Fruit fly (Drosophila melanogaster) whole organism, embryonic: ENCODE measurements around the gene CG5805.

ENCODE experiments used
- BtbVII ChIP-seq: fragments of 200-800 bp; sonication (Bioruptor generic); optimal IDR thresholded peaks from 3 replicates; lab custom pipeline; 2017; ENCODE audit warnings: missing biosample characterization, mild to moderate bottlenecking, missing genetic modification characterization
- Bteb2 ChIP-seq: fragments of 200-800 bp; sonication (Bioruptor generic); optimal IDR thresholded peaks from 2 replicates; lab custom pipeline; 2016; ENCODE audit warnings: missing biosample characterization, missing genetic modification characterization
- CG10979 ChIP-seq: fragments of 200-800 bp; sonication (Bioruptor generic); optimal IDR thresholded peaks from 2 replicates; lab custom pipeline; 2018; ENCODE audit warnings: missing biosample characterization, mild to moderate bottlenecking, missing genetic modification characterization, moderate library complexity
- CG11456 ChIP-seq: fragments of 200-800 bp; sonication (Bioruptor generic); IDR thresholded peaks from 3 replicates; pipeline ENCODE4 v1.3.6; 2022; ENCODE audit warnings: missing biosample characterization, missing genetic modification characterization
- CG11504 ChIP-seq: fragments of 200-800 bp; sonication (Bioruptor generic); optimal IDR thresholded peaks from 3 replicates; lab custom pipeline; 2019; ENCODE audit warnings: missing biosample characterization, mild to moderate bottlenecking, missing genetic modification characterization, moderate library complexity
- CG11695 ChIP-seq: fragments of 200-800 bp; sonication (Bioruptor generic); IDR thresholded peaks from 3 replicates; pipeline ENCODE4 v1.3.6; 2022; ENCODE audit warnings: missing biosample characterization, missing genetic modification characterization
- CG13624 ChIP-seq: fragments of 200-800 bp; sonication (Bioruptor generic); optimal IDR thresholded peaks from 2 replicates; lab custom pipeline; 2016; ENCODE audit warnings: missing biosample characterization, missing genetic modification characterization
- CG14014 ChIP-seq: fragments of 200-800 bp; sonication (Bioruptor generic); IDR thresholded peaks from 2 replicates; pipeline ENCODE4 v1.3.6; 2022; ENCODE audit warnings: missing biosample characterization, missing genetic modification characterization
- CG14050 ChIP-seq: fragments of 200-800 bp; sonication (Bioruptor generic); IDR thresholded peaks from 3 replicates; pipeline ENCODE4 v1.3.6; 2022; ENCODE audit warnings: missing biosample characterization, missing genetic modification characterization
- CG14710 ChIP-seq: fragments of 200-800 bp; sonication (Bioruptor generic); optimal IDR thresholded peaks from 3 replicates; lab custom pipeline; 2019; ENCODE audit warnings: missing biosample characterization, mild to moderate bottlenecking, missing genetic modification characterization, moderate library complexity
- CG15269 ChIP-seq: fragments of 200-800 bp; sonication (Bioruptor generic); optimal IDR thresholded peaks from 2 replicates; lab custom pipeline; 2018; ENCODE audit warnings: missing biosample characterization, mild to moderate bottlenecking, missing genetic modification characterization, moderate library complexity
- CG16779 ChIP-seq: fragments of 200-800 bp; sonication (Bioruptor generic); IDR thresholded peaks from 2 replicates; pipeline ENCODE4 v1.3.6; 2022; ENCODE audit warnings: missing biosample characterization, missing genetic modification characterization
- CG17829 ChIP-seq: fragments of 200-800 bp; optimal IDR thresholded peaks from 2 replicates; lab custom pipeline; 2019; ENCODE audit warnings: missing biosample characterization, mild to moderate bottlenecking, missing genetic modification characterization, moderate library complexity
- CG17912 ChIP-seq: fragments of 200-800 bp; sonication (Bioruptor generic); optimal IDR thresholded peaks from 2 replicates; lab custom pipeline; 2018; ENCODE audit warnings: missing biosample characterization, mild to moderate bottlenecking, missing genetic modification characterization
- CG18476 ChIP-seq: fragments of 200-800 bp; sonication (Bioruptor generic); optimal IDR thresholded peaks from 2 replicates; lab custom pipeline; 2016; ENCODE audit warnings: missing biosample characterization, mild to moderate bottlenecking, missing genetic modification characterization
- CG18764 ChIP-seq: fragments of 200-800 bp; sonication (Bioruptor generic); optimal IDR thresholded peaks from 3 replicates; lab custom pipeline; 2016; ENCODE audit warnings: missing biosample characterization, missing genetic modification characterization
- CG2116 ChIP-seq: fragments of 200-800 bp; sonication (Bioruptor generic); optimal IDR thresholded peaks from 3 replicates; lab custom pipeline; 2018; ENCODE audit warnings: missing biosample characterization, mild to moderate bottlenecking, missing genetic modification characterization
- CG30403 ChIP-seq: fragments of 200-800 bp; sonication (Bioruptor generic); optimal IDR thresholded peaks from 3 replicates; lab custom pipeline; 2016; ENCODE audit warnings: missing biosample characterization, missing genetic modification characterization
- CG3065 ChIP-seq: fragments of 200-800 bp; sonication (Bioruptor generic); optimal IDR thresholded peaks from 2 replicates; lab custom pipeline; 2016; ENCODE audit warnings: missing biosample characterization, missing genetic modification characterization
- CG3163 ChIP-seq: fragments of 200-800 bp; sonication (Bioruptor generic); optimal IDR thresholded peaks from 3 replicates; lab custom pipeline; 2016; ENCODE audit warnings: missing biosample characterization, missing genetic modification characterization
- CG4360 ChIP-seq: fragments of 200-800 bp; sonication (Bioruptor generic); IDR thresholded peaks from 2 replicates; pipeline ENCODE4 v1.3.6; 2022; ENCODE audit warnings: missing biosample characterization, missing genetic modification characterization
- CG6854 ChIP-seq: fragments of 200-800 bp; sonication (Bioruptor generic); optimal IDR thresholded peaks from 3 replicates; lab custom pipeline; 2017; ENCODE audit warnings: missing biosample characterization, mild to moderate bottlenecking, missing genetic modification characterization
- CG7786 ChIP-seq: fragments of 200-800 bp; sonication (Bioruptor generic); optimal IDR thresholded peaks from 2 replicates; lab custom pipeline; 2016; ENCODE audit warnings: missing biosample characterization, missing genetic modification characterization
- CG7963 ChIP-seq: fragments of 200-800 bp; sonication (Bioruptor generic); IDR thresholded peaks from 3 replicates; pipeline ENCODE4 v1.3.6; 2022; ENCODE audit warnings: missing biosample characterization, missing genetic modification characterization; ENCODE audit not compliant: partially characterized antibody
- Camta ChIP-seq: fragments of 200-800 bp; sonication (Bioruptor generic); optimal IDR thresholded peaks from 2 replicates; lab custom pipeline; 2016; ENCODE audit warnings: missing biosample characterization, missing genetic modification characterization
- Drgx ChIP-seq: fragments of 200-800 bp; sonication (Bioruptor generic); IDR thresholded peaks from 2 replicates; pipeline ENCODE4 v1.3.6; 2022; ENCODE audit warnings: missing biosample characterization, missing genetic modification characterization
- ERR ChIP-seq: fragments of 200-800 bp; sonication (Bioruptor generic); optimal IDR thresholded peaks from 2 replicates; lab custom pipeline; 2016; ENCODE audit warnings: missing biosample characterization, missing genetic modification characterization
- Fer2 ChIP-seq: fragments of 200-800 bp; sonication (Bioruptor generic); optimal IDR thresholded peaks from 2 replicates; lab custom pipeline; 2018; ENCODE audit warnings: missing biosample characterization, mild to moderate bottlenecking, missing genetic modification characterization, moderate library complexity
- HLH54F ChIP-seq: fragments of 200-800 bp; sonication (Bioruptor generic); optimal IDR thresholded peaks from 3 replicates; lab custom pipeline; 2016; ENCODE audit warnings: missing biosample characterization, missing genetic modification characterization
- HmgZ ChIP-seq: fragments of 200-800 bp; sonication (Bioruptor generic); optimal IDR thresholded peaks from 2 replicates; lab custom pipeline; 2018; ENCODE audit warnings: missing biosample characterization, mild to moderate bottlenecking, missing genetic modification characterization
- MESR4 ChIP-seq: fragments of 200-800 bp; sonication (Bioruptor generic); optimal IDR thresholded peaks from 2 replicates; lab custom pipeline; 2018; ENCODE audit warnings: missing biosample characterization, mild to moderate bottlenecking, missing genetic modification characterization, moderate library complexity
- Nf-YC ChIP-seq: fragments of 200-800 bp; optimal IDR thresholded peaks from 3 replicates; lab custom pipeline; 2019; ENCODE audit warnings: missing biosample characterization, mild to moderate bottlenecking, missing genetic modification characterization, moderate library complexity
- NfI ChIP-seq: fragments of 200-800 bp; sonication (Bioruptor generic); optimal IDR thresholded peaks from 3 replicates; lab custom pipeline; 2018; ENCODE audit warnings: missing biosample characterization, mild to moderate bottlenecking, missing genetic modification characterization, moderate library complexity
- Poxn ChIP-seq: fragments of 200-800 bp; sonication (Bioruptor generic); IDR thresholded peaks from 2 replicates; pipeline ENCODE4 v1.3.6; 2022; ENCODE audit warnings: missing biosample characterization, missing genetic modification characterization
- Ptx1 ChIP-seq: fragments of 200-800 bp; sonication (Bioruptor generic); IDR thresholded peaks from 2 replicates; pipeline ENCODE4 v1.3.6; 2022; ENCODE audit warnings: missing biosample characterization, missing genetic modification characterization
- Side ChIP-seq: fragments of 200-800 bp; sonication (Bioruptor generic); optimal IDR thresholded peaks from 2 replicates; lab custom pipeline; 2016; ENCODE audit warnings: missing biosample characterization, missing genetic modification characterization
- Stat92E ChIP-seq, 3 experiments: fragments of >200 bp in 2 of 3; fragments of 200-800 bp in 1 of 3; sonication (Bioruptor generic) in 1 of 3; optimal IDR thresholded peaks; 2 replicates each; lab custom pipeline; 2017 to 2019; ENCODE audit warnings: missing biosample characterization in 3 of 3, missing genetic modification characterization in 3 of 3, mild to moderate bottlenecking in 1 of 3, moderate library complexity in 1 of 3
- az2 ChIP-seq: fragments of 200-800 bp; sonication (Bioruptor generic); optimal IDR thresholded peaks from 3 replicates; lab custom pipeline; 2016; ENCODE audit warnings: missing biosample characterization, missing genetic modification characterization
- chinmo ChIP-seq: fragments of 200-800 bp; sonication (Bioruptor generic); IDR thresholded peaks from 4 replicates; pipeline ENCODE4 v1.3.6; 2022; ENCODE audit warnings: missing biosample characterization, missing genetic modification characterization; ENCODE audit not compliant: partially characterized antibody
- crc ChIP-seq: fragments of 200-800 bp; sonication (Bioruptor generic); optimal IDR thresholded peaks from 2 replicates; lab custom pipeline; 2016; ENCODE audit warnings: missing biosample characterization, missing genetic modification characterization
- croc ChIP-seq: fragments of 200-800 bp; sonication (Bioruptor generic); conservative IDR thresholded peaks from 3 replicates; pipeline ENCODE4 v1.3.6; 2022; ENCODE audit warnings: missing biosample characterization, missing genetic modification characterization
- ham ChIP-seq: fragments of 200-800 bp; sonication (Bioruptor generic); IDR thresholded peaks from 2 replicates; pipeline ENCODE4 v1.3.6; 2022; ENCODE audit warnings: missing biosample characterization, missing genetic modification characterization
- hb ChIP-seq: fragments of 200-800 bp; sonication (Bioruptor generic); IDR thresholded peaks from 3 replicates; pipeline ENCODE4 v1.3.6; 2022; ENCODE audit warnings: missing biosample characterization, missing genetic modification characterization; ENCODE audit not compliant: partially characterized antibody
- hth ChIP-seq: fragments of >200 bp; optimal IDR thresholded peaks from 2 replicates; lab custom pipeline; 2017; ENCODE audit warnings: inconsistent platforms
- mld ChIP-seq: fragments of 200-800 bp; sonication (Bioruptor generic); IDR thresholded peaks from 3 replicates; pipeline ENCODE4 v1.3.6; 2022; ENCODE audit warnings: missing biosample characterization, missing genetic modification characterization; ENCODE audit not compliant: partially characterized antibody
- pb ChIP-seq: fragments of 200-800 bp; sonication (Bioruptor generic); optimal IDR thresholded peaks from 3 replicates; lab custom pipeline; 2016; ENCODE audit warnings: missing biosample characterization, missing genetic modification characterization
- psq ChIP-seq: fragments of 200-800 bp; sonication (Bioruptor generic); optimal IDR thresholded peaks from 2 replicates; lab custom pipeline; 2017; ENCODE audit warnings: missing biosample characterization, missing genetic modification characterization
- sens-2 ChIP-seq: fragments of 200-800 bp; sonication (Bioruptor generic); IDR thresholded peaks from 2 replicates; pipeline ENCODE4 v1.3.6; 2022; ENCODE audit warnings: missing biosample characterization, missing genetic modification characterization
- sima ChIP-seq: fragments of 200-800 bp; sonication (Bioruptor generic); optimal IDR thresholded peaks from 2 replicates; lab custom pipeline; 2016; ENCODE audit warnings: missing biosample characterization, missing genetic modification characterization
- stc ChIP-seq: fragments of 200-800 bp; sonication (Bioruptor generic); IDR thresholded peaks from 2 replicates; pipeline ENCODE4 v1.3.6; 2022; ENCODE audit warnings: missing biosample characterization, missing genetic modification characterization
- tgo ChIP-seq: fragments of 200-800 bp; sonication (Bioruptor generic); IDR thresholded peaks from 3 replicates; pipeline ENCODE4 v1.3.6; 2022; ENCODE audit warnings: missing biosample characterization, missing genetic modification characterization
- zen2 ChIP-seq: fragments of 200-800 bp; sonication (Bioruptor generic); IDR thresholded peaks from 3 replicates; pipeline ENCODE4 v1.3.6; 2022; ENCODE audit warnings: missing biosample characterization, missing genetic modification characterization; ENCODE audit not compliant: partially characterized antibody

CG5805 gene

DNA sequence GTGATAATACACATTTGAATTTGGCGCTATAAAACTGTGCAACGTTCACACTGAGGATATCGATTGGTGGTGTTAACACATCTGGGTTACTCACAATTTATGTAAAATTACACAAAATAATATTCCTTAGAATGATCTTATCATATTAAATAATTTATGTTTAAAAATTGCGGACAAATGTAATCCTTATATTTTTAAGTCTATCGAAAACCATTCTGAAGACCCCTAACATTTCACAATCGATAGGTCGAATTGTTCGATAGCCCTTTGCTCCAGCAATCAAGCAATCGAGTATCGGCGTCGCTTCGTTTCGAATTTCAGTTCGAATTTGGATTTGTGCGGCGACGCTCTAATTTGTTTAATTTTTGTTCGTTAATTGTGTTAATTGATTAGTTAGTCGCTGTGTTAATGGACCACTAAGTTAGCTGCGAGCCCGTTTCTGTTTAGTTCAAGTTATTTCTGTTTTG, 33.6 kb downstream of the CG5805 start, which contains the start of gene asp (continued):
- no peak for TF ChIP-seq ham (GFP tag; lab: Robert Waterston, UW)
- TF ChIP-seq CG4360 (GFP tag; lab: Robert Waterston, UW): no peak
- no peak for TF ChIP-seq sens-2
- TF ChIP-seq ERR (GFP tag; lab: Kevin White, UChicago): no peak
- peak; percentile 92 for TF ChIP-seq CG2116 (GFP tag; lab: Kevin White, UChicago)
- no peak for TF ChIP-seq Stat92E (GFP tag; optimal IDR thresholded peaks at IDR 0.05; lab: Kevin White, UChicago)
- TF ChIP-seq CG17829: peak; percentile 66
- peak; percentile 90 for TF ChIP-seq CG7963
- TF ChIP-seq Drgx (GFP tag; lab: Robert Waterston, UW): no peak
- peak; percentile 36 for TF ChIP-seq CG10979 (tag; lab: Kevin White, UChicago)
- TF ChIP-seq hth (lab: Kevin White, UChicago): no peak
- TF ChIP-seq CG6854: no peak
- no peak for TF ChIP-seq HLH54F
- no peak for TF ChIP-seq stc
- no peak for TF ChIP-seq CG18764 (GFP tag; lab: Kevin White, UChicago)
- TF ChIP-seq CG3163 (GFP tag; lab: Kevin White, UChicago): no peak
- TF ChIP-seq psq (GFP tag; lab: Kevin White, UChicago): no peak
- no peak for TF ChIP-seq CG11456 (GFP tag; lab: Robert Waterston, UW)
- no peak for TF ChIP-seq CG15269 (tag; lab: Kevin White, UChicago)
- no peak for TF ChIP-seq pb (GFP tag; lab: Kevin White, UChicago)
- no peak for TF ChIP-seq CG14014 (GFP tag; lab: Robert Waterston, UW)
- no peak for TF ChIP-seq CG17912 (GFP tag; lab: Kevin White, UChicago)
- TF ChIP-seq NfI: no peak
- no peak for TF ChIP-seq Fer2 (tag; lab: Kevin White, UChicago)
- TF ChIP-seq zen2 (GFP tag; lab: Robert Waterston, UW): peak; percentile 54
- peak; percentile 52 for TF ChIP-seq CG30403 (GFP tag; lab: Kevin White, UChicago)
- no peak for TF ChIP-seq CG7786 (GFP tag; lab: Kevin White, UChicago)
- TF ChIP-seq az2 (GFP tag; lab: Kevin White, UChicago): peak; percentile 30
- TF ChIP-seq crc (GFP tag; lab: Kevin White, UChicago): no peak
- TF ChIP-seq MESR4: no peak
- TF ChIP-seq CG14710: peak; percentile 73
- no peak for TF ChIP-seq Poxn
- peak; percentile 84 for TF ChIP-seq hb (GFP tag; lab: Robert Waterston, UW)
- TF ChIP-seq BtbVII: no peak
- TF ChIP-seq HmgZ: no peak
- TF ChIP-seq Side: no peak
- no peak for TF ChIP-seq croc (GFP tag; lab: Robert Waterston, UW)
- TF ChIP-seq CG11504: no peak
- TF ChIP-seq Nf-YC (tag; lab: Kevin White, UChicago): no peak
- TF ChIP-seq Bteb2 (GFP tag; lab: Kevin White, UChicago): no peak
- no peak for TF ChIP-seq CG16779 (GFP tag; lab: Robert Waterston, UW)
- no peak for TF ChIP-seq CG14050
- TF ChIP-seq CG18476: no peak
- TF ChIP-seq chinmo (GFP tag; lab: Robert Waterston, UW): peak; percentile 12; the same call in 1 of the 4 replicates
- no peak for TF ChIP-seq CG3065 (GFP tag; lab: Kevin White, UChicago)
- no peak for TF ChIP-seq Camta (GFP tag; lab: Kevin White, UChicago)
- no peak for TF ChIP-seq CG13624 (GFP tag; lab: Kevin White, UChicago)
- TF ChIP-seq Ptx1 (GFP tag; lab: Robert Waterston, UW): no peak
- no peak for TF ChIP-seq CG11695 (GFP tag; lab: Robert Waterston, UW)
- no peak for TF ChIP-seq sima (GFP tag; lab: Kevin White, UChicago)
- TF ChIP-seq mld (GFP tag; lab: Robert Waterston, UW): peak; percentile 78; the same call in 2 of the 3 replicates
- peak; percentile 21; the same call in 1 of the 3 replicates for TF ChIP-seq tgo (GFP tag; lab: Robert Waterston, UW)
